Worm (Caenorhabditis elegans) whole organism, L4 larva: ENCODE results near the gene F22E5.13.

Experiments
- F10B5.3 ChIP-seq: sonication (generic microtip); optimal IDR thresholded peaks from 2 replicates; lab custom pipeline; 2016; ENCODE audit warnings: mild to moderate bottlenecking, missing genetic modification characterization, missing compliant biosample characterization
- F26F4.8 ChIP-seq: fragments of 200-800 bp; sonication (Bioruptor generic); conservative IDR thresholded peaks from 2 replicates; pipeline ENCODE4 v1.3.6; 2022; ENCODE audit warnings: missing genetic modification characterization, missing compliant biosample characterization
- F37D6.2 ChIP-seq: sonication (generic microtip); optimal IDR thresholded peaks from 2 replicates; lab custom pipeline; 2016; ENCODE audit warnings: mild to moderate bottlenecking, missing genetic modification characterization, missing compliant biosample characterization
- F49E8.2 ChIP-seq: sonication (generic microtip); optimal IDR thresholded peaks from 2 replicates; lab custom pipeline; 2016; ENCODE audit warnings: missing compliant biosample characterization, mild to moderate bottlenecking, missing genetic modification characterization, borderline replicate concordance
- T20F7.1 ChIP-seq: fragments of 200-800 bp; sonication (Bioruptor generic); optimal IDR thresholded peaks from 2 replicates; lab custom pipeline; 2018; ENCODE audit warnings: mild to moderate bottlenecking, missing genetic modification characterization, missing compliant biosample characterization
- Y75B8A.6 ChIP-seq: fragments of 200-800 bp; sonication (Bioruptor generic); IDR thresholded peaks from 2 replicates; pipeline ENCODE4 v1.3.6; 2022; ENCODE audit warnings: missing genetic modification reagents, missing genetic modification characterization, missing compliant biosample characterization
- ZK546.5 ChIP-seq, 2 experiments: sonication (generic microtip); optimal IDR thresholded peaks; 2 replicates each; lab custom pipeline; 2017; ENCODE audit warnings: missing biosample characterization in 2 of 2, missing genetic modification characterization in 2 of 2
- aha-1 ChIP-seq: fragments of 150-350 bp; peaks from one replicate; lab custom pipeline; 2014; ENCODE audit warnings: missing biosample characterization, missing genetic modification characterization
- arid-1 ChIP-seq: fragments of 200-800 bp; sonication (Bioruptor generic); conservative IDR thresholded peaks from 2 replicates; pipeline ENCODE4 v1.3.6; 2022; ENCODE audit warnings: missing genetic modification reagents, missing genetic modification characterization, missing compliant biosample characterization
- ces-1 ChIP-seq: fragments of 150-350 bp; sonication (generic microtip); optimal IDR thresholded peaks from 4 replicates; lab custom pipeline; 2014; ENCODE audit warnings: missing biosample characterization, missing genetic modification reagents, missing genetic modification characterization
- daf-16 ChIP-seq, 3 experiments: sonication (generic microtip); optimal IDR thresholded peaks; 2 replicates each; lab custom pipeline; 2016 to 2017; ENCODE audit warnings: missing genetic modification characterization in 3 of 3, missing genetic modification reagents in 3 of 3, mild to moderate bottlenecking in 2 of 3, missing compliant biosample characterization in 2 of 3, missing biosample characterization in 1 of 3, moderate library complexity in 1 of 3
- dmd-6 ChIP-seq: fragments of 200-800 bp; sonication (Bioruptor generic); IDR thresholded peaks from 2 replicates; pipeline ENCODE4 v1.3.6; 2022; ENCODE audit warnings: missing genetic modification reagents, missing genetic modification characterization, missing compliant biosample characterization
- duxl-1 ChIP-seq: sonication (generic microtip); optimal IDR thresholded peaks from 2 replicates; lab custom pipeline; 2016; ENCODE audit warnings: mild to moderate bottlenecking, missing genetic modification characterization, moderate library complexity, missing compliant biosample characterization; ENCODE audit not compliant: poor library complexity
- egl-27 ChIP-seq: sonication (generic microtip); optimal IDR thresholded peaks from 3 replicates; lab custom pipeline; 2017; ENCODE audit warnings: missing biosample characterization, missing genetic modification reagents, missing genetic modification characterization
- fkh-10 ChIP-seq: fragments of 150-350 bp; optimal IDR thresholded peaks from 2 replicates; lab custom pipeline; 2014; ENCODE audit warnings: missing biosample characterization, missing genetic modification reagents, missing genetic modification characterization
- fos-1 ChIP-seq: fragments of 150-350 bp; optimal IDR thresholded peaks from 2 replicates; lab custom pipeline; 2014; ENCODE audit warnings: missing biosample characterization, missing genetic modification characterization
- hlh-11 ChIP-seq: fragments of 200-800 bp; sonication (Bioruptor generic); optimal IDR thresholded peaks from 2 replicates; lab custom pipeline; 2018; ENCODE audit warnings: mild to moderate bottlenecking, missing genetic modification characterization, missing compliant biosample characterization
- lin-13 ChIP-seq: fragments of 150-350 bp; optimal IDR thresholded peaks from 2 replicates; lab custom pipeline; 2014; ENCODE audit warnings: missing biosample characterization, missing genetic modification reagents, missing genetic modification characterization
- lin-15B ChIP-seq: fragments of 150-350 bp; sonication (generic microtip); optimal IDR thresholded peaks from 3 replicates; lab custom pipeline; 2014; ENCODE audit warnings: missing biosample characterization, missing genetic modification characterization
- lin-29 ChIP-seq: fragments of 200-800 bp; sonication (Bioruptor generic); IDR thresholded peaks from 2 replicates; pipeline ENCODE4 v1.3.6; 2022; ENCODE audit warnings: missing genetic modification reagents, missing genetic modification characterization, missing compliant biosample characterization
- lsy-2 ChIP-seq, 2 experiments: fragments of 150-350 bp in 1 of 2; sonication (generic microtip) in 1 of 2; optimal IDR thresholded peaks; 2 replicates each; lab custom pipeline; 2014 to 2017; ENCODE audit warnings: missing biosample characterization in 2 of 2, missing genetic modification characterization in 2 of 2
- madf-9 ChIP-seq: fragments of 200-800 bp; sonication (Bioruptor generic); conservative IDR thresholded peaks from 2 replicates; pipeline ENCODE4 v1.3.6; 2022; ENCODE audit warnings: missing genetic modification reagents, missing genetic modification characterization, missing compliant biosample characterization
- mxl-2 ChIP-seq: fragments of 200-800 bp; sonication (Bioruptor generic); conservative IDR thresholded peaks from 2 replicates; pipeline ENCODE4 v1.3.6; 2022; ENCODE audit warnings: missing genetic modification reagents, missing genetic modification characterization, missing compliant biosample characterization
- nhr-11 ChIP-seq: fragments of 150-350 bp; optimal IDR thresholded peaks from 2 replicates; lab custom pipeline; 2014; ENCODE audit warnings: missing biosample characterization, missing genetic modification characterization
- nhr-111 ChIP-seq: fragments of 200-800 bp; sonication (Bioruptor generic); optimal IDR thresholded peaks from 2 replicates; lab custom pipeline; 2018; ENCODE audit warnings: mild to moderate bottlenecking, missing genetic modification characterization, missing compliant biosample characterization
- nhr-25 ChIP-seq: sonication (generic microtip); optimal IDR thresholded peaks from 2 replicates; lab custom pipeline; 2017; ENCODE audit warnings: missing genetic modification characterization, mild to moderate bottlenecking, missing compliant biosample characterization, antibody characterized with exemption, moderate library complexity, borderline replicate concordance; ENCODE audit not compliant: insufficient read depth
- nhr-77 ChIP-seq: fragments of 150-350 bp; optimal IDR thresholded peaks from 2 replicates; lab custom pipeline; 2014; ENCODE audit warnings: missing biosample characterization, missing genetic modification characterization
- php-3 ChIP-seq: fragments of 200-800 bp; sonication (Bioruptor generic); IDR thresholded peaks from 2 replicates; pipeline ENCODE4 v1.3.6; 2022; ENCODE audit warnings: missing genetic modification reagents, missing genetic modification characterization, missing compliant biosample characterization
- pqm-1 ChIP-seq: sonication (generic microtip); optimal IDR thresholded peaks from 2 replicates; lab custom pipeline; 2017; ENCODE audit warnings: missing biosample characterization, missing genetic modification characterization
- saeg-2 ChIP-seq: fragments of 200-800 bp; sonication (Bioruptor generic); IDR thresholded peaks from 2 replicates; pipeline ENCODE4 v1.3.6; 2022; ENCODE audit warnings: missing genetic modification reagents, missing genetic modification characterization, missing compliant biosample characterization
- snpc-4 ChIP-seq: fragments of 150-350 bp; optimal IDR thresholded peaks from 2 replicates; lab custom pipeline; 2014; ENCODE audit warnings: missing biosample characterization, missing genetic modification characterization
- spr-3 ChIP-seq: fragments of 200-800 bp; sonication (Bioruptor generic); optimal IDR thresholded peaks from 2 replicates; lab custom pipeline; 2018; ENCODE audit warnings: mild to moderate bottlenecking, missing genetic modification characterization, missing compliant biosample characterization
- tra-1 ChIP-seq: fragments of 200-800 bp; sonication (Bioruptor generic); IDR thresholded peaks from 2 replicates; pipeline ENCODE4 v1.3.6; 2022; ENCODE audit warnings: missing genetic modification reagents, missing genetic modification characterization, missing compliant biosample characterization
- unc-62 ChIP-seq, 3 experiments: fragments of 150-350 bp in 1 of 3; sonication (generic microtip); optimal IDR thresholded peaks in 2 of 3; peaks in 1 of 3; 1 replicate in 1 of 3; 2 replicates in 2 of 3; lab custom pipeline; 2014 to 2017; ENCODE audit warnings: missing biosample characterization in 3 of 3, missing genetic modification characterization in 3 of 3, missing genetic modification reagents in 3 of 3, missing genotype in 1 of 3
- zip-11 ChIP-seq: fragments of 200-800 bp; sonication (Bioruptor generic); IDR thresholded peaks from 2 replicates; pipeline ENCODE4 v1.3.6; 2022; ENCODE audit warnings: missing genetic modification characterization, missing compliant biosample characterization

Gene F22E5.13

DNA sequence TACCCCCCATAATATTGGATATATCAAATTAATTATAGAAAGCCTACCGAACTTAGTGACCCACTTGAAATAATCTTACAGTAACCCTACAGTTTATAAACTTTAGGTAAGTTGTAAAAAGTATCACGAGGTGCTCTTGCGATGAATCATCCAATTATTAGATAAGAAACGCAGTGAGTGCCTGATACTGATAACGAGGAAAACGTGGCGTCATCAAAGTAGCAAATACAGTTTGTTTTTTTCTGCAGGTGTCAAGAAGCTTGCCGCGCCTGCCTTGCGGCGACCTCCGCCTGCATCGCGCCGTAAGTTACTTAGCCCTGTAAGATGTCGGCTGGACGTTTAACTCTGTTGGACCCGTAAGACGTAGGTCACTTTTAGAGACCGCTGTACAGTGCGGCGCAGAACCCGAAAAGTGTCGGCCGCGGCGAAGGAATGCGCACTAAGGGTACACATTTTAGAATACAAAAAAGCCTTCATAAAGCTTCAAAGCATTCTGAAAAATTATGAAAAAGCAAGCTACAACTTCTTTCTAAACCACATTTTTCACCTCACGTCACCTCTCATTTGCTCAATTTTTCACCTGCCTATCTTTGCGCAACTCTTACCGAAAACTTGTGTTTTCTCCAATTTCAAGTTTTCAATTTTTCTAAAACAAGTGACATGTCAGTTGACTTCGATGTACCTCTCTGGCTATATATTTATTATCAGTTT lies 39.1 kb downstream of the F22E5.13 start, which contains the start of gene sri-38 (continued):
- TF ChIP-seq F26F4.8 (GFP tag; lab: Robert Waterston, UW), result no peak
- TF ChIP-seq zip-11 (GFP tag; lab: Robert Waterston, UW), result no peak
- TF ChIP-seq arid-1 (GFP tag; lab: Robert Waterston, UW), result no peak
- no peak for TF ChIP-seq nhr-77
- TF ChIP-seq pqm-1, result peak; percentile 77
- no peak for TF ChIP-seq F37D6.2 (tag; lab: Kevin White, UChicago)
- TF ChIP-seq F10B5.3, result no peak
- no peak for TF ChIP-seq F49E8.2 (tag; lab: Kevin White, UChicago)
- no peak for TF ChIP-seq fkh-10 (GFP tag; lab: Kevin White, UChicago)
- no peak for TF ChIP-seq Y75B8A.6
- TF ChIP-seq egl-27 (tag; lab: Kevin White, UChicago), result no peak
- TF ChIP-seq dmd-6 (GFP tag; lab: Robert Waterston, UW), result peak; percentile 62
- no peak for TF ChIP-seq fos-1 (tag; lab: Kevin White, UChicago)
- TF ChIP-seq lin-13 (GFP tag; lab: Kevin White, UChicago), result no peak
- peak; percentile 72 for TF ChIP-seq php-3
- no peak for TF ChIP-seq nhr-11 (tag; lab: Kevin White, UChicago)
- no peak for TF ChIP-seq unc-62 (GFP tag; optimal IDR thresholded peaks at IDR 0.05 in 1 of 2; lab: Kevin White, UChicago)
- no peak for TF ChIP-seq unc-62 (tag; optimal IDR thresholded peaks at IDR 0.05; lab: Kevin White, UChicago)
- no peak for TF ChIP-seq ces-1
- TF ChIP-seq snpc-4 (tag; lab: Kevin White, UChicago), result no peak
- TF ChIP-seq lin-29, result no peak
- peak; percentile 67 for TF ChIP-seq hlh-11 (tag; lab: Kevin White, UChicago)
- TF ChIP-seq daf-16 (GFP tag; optimal IDR thresholded peaks at IDR 0.05; lab: Kevin White, UChicago), result no peak
- peak; percentile 49 for TF ChIP-seq daf-16 (tag; optimal IDR thresholded peaks at IDR 0.05; lab: Kevin White, UChicago)
- no peak for TF ChIP-seq saeg-2 (GFP tag; lab: Robert Waterston, UW)
- TF ChIP-seq tra-1 (GFP tag; lab: Robert Waterston, UW), result no peak
- TF ChIP-seq lsy-2 (tag; optimal IDR thresholded peaks at IDR 0.05; lab: Kevin White, UChicago), result no peak
- no peak for TF ChIP-seq nhr-111 (GFP tag; lab: Kevin White, UChicago)
- TF ChIP-seq, all 104 proteins: peak for 10

DNA sequence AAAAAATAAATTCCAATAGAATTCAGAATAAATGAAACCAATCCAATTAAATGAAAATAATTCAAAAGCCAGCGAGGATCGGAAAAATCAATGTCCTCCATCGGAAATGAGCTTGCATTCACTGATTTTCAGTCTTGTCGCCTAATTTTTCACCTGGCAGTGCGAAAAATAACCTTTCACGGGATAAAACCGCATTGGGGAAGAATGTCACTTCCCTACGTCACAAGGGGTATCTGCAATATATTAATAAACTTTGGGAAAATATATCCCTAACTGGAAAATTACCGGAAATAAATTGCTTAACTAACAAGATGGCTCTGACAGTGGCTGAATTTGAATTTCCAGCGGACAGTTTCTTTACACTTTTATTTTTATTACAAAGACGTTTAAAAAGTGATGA lies 44.1 kb downstream of the F22E5.13 start, which contains the start of gene sri-77:
TSS of gene sri-77 (minus strand) at position 101 of the 400 bp plus-strand sequence.
- TF ChIP-seq T20F7.1 (no peak), php-3 (no peak), lin-15B (no peak), nhr-25 (no peak), F49E8.2 (tag; lab: Kevin White, UChicago) (no peak), mxl-2 (GFP tag; lab: Robert Waterston, UW) (no peak), spr-3 (GFP tag; lab: Kevin White, UChicago) (no peak), ZK546.5 (tag; optimal IDR thresholded peaks at IDR 0.05; lab: Kevin White, UChicago) (no peak), madf-9 (GFP tag; lab: Robert Waterston, UW) (no peak), lin-13 (GFP tag; lab: Kevin White, UChicago) (no peak)
- TF ChIP-seq, all 104 proteins: peak for 0

DNA sequence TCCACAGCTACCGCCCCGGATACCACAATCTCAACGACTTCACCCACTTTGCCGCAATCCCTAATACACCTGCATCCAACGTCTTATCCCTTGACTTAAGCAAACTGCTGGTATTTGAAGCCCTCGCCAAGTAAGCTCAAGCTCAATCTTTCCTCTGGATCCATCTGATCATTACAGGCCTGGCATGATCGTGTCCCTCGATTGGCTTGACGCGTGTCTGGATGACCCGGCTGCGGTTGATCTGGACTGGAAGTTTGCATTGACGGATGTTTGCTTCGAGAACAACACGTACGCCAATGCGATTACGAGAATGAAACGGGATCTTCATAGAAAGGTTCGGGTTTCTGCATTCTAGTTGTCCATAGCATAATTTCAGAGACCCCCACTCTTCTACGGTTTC lies 48.5 kb downstream of the F22E5.13 start:
- TF ChIP-seq duxl-1 (tag; lab: Kevin White, UChicago), result no peak
- TF ChIP-seq aha-1 (tag; lab: Kevin White, UChicago), result peak; percentile 91
- TF ChIP-seq, all 104 proteins: peak for 1
